Fruit fly (Drosophila melanogaster): ENCODE measurements around the gene Alg13.
A peak's percentile ranks its signal among the peaks of the same experiment; 100 is the strongest.

Gene Alg13

DNA sequence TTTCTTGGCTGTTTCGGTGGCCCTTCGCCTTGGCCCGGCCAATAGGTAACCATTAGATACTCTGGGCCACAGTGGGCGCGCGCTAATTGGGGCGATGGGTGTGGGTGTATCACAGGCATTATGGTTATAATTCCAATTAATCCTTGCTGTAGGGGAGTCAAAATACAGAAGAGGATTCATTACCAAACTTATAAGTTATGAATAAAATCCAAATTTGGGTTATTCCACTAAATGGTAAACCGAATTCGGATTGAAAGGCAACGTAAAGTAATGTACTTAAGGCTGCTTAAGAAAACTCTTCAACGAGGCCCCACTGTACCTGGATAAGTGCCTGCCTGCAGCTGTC, 48.7 kb downstream of the Alg13 start (continued):
- TF ChIP-seq CG14667 (GFP tag; IDR thresholded peaks at IDR 0.05) = 0 out of 2 replicates have a peak, but pooled peaks have one; percentile 25
- TF ChIP-seq Jarid2 (GFP tag; optimal IDR thresholded peaks at IDR 0.05) = peak; percentile 33
- TF ChIP-seq CG13775 (GFP tag; optimal IDR thresholded peaks at IDR 0.05) = no peak
- TF ChIP-seq Med (GFP tag) = peak; percentile 85
- peak; percentile 56 for TF ChIP-seq bab2 (GFP tag; optimal IDR thresholded peaks at IDR 0.05)
- peak; percentile 59; the same call in 2 of the 3 replicates for TF ChIP-seq tgo (GFP tag; IDR thresholded peaks at IDR 0.05)
- TF ChIP-seq CG1792 (GFP tag; optimal IDR thresholded peaks at IDR 0.05) = no peak
- no peak for TF ChIP-seq gsb-n (tag; optimal IDR thresholded peaks at IDR 0.05)
- TF ChIP-seq Elba2 (GFP tag; optimal IDR thresholded peaks at IDR 0.05) = no peak
- TF ChIP-seq unpg (GFP tag; optimal IDR thresholded peaks at IDR 0.05) = no peak
- no peak for TF ChIP-seq dm (GFP tag; optimal IDR thresholded peaks at IDR 0.05)
- TF ChIP-seq kni (GFP tag; optimal IDR thresholded peaks at IDR 0.05) = no peak
- peak; percentile 30 for TF ChIP-seq CG8924 (tag; optimal IDR thresholded peaks at IDR 0.05)
- no peak for TF ChIP-seq CG7556 (GFP tag; optimal IDR thresholded peaks at IDR 0.05)
- TF ChIP-seq CG1647 (GFP tag; optimal IDR thresholded peaks at IDR 0.05) = no peak
- no peak for TF ChIP-seq NK7.1 (GFP tag; optimal IDR thresholded peaks at IDR 0.05)
- TF ChIP-seq Sry-δ (GFP tag; optimal IDR thresholded peaks at IDR 0.05) = no peak
- TF ChIP-seq CG17361 (GFP tag; IDR thresholded peaks at IDR 0.05) = peak; percentile 52; the same call in 1 of the 3 replicates
- peak; percentile 55 for TF ChIP-seq Asciz (GFP tag; optimal IDR thresholded peaks at IDR 0.05)
- TF ChIP-seq CG4282 (GFP tag; optimal IDR thresholded peaks at IDR 0.05) = no peak
- TF ChIP-seq CG7271 (tag; optimal IDR thresholded peaks at IDR 0.05) = no peak
- TF ChIP-seq CG6175 (GFP tag; IDR thresholded peaks at IDR 0.05) = no peak
- TF ChIP-seq Chrac-16 (GFP tag; optimal IDR thresholded peaks at IDR 0.05) = no peak
- no peak for TF ChIP-seq CG3407 (GFP tag; optimal IDR thresholded peaks at IDR 0.05)
- peak; percentile 26; the same call in 1 of the 2 replicates for TF ChIP-seq CG11085 (GFP tag; IDR thresholded peaks at IDR 0.05)
- TF ChIP-seq CG34224 (GFP tag; IDR thresholded peaks at IDR 0.05; ENCODE audit: partially characterized antibody) = no peak
- TF ChIP-seq ase (GFP tag; IDR thresholded peaks at IDR 0.05) = no peak
- no peak for TF ChIP-seq tll (GFP tag; optimal IDR thresholded peaks at IDR 0.05)
- no peak for TF ChIP-seq Dfd (GFP tag; optimal IDR thresholded peaks at IDR 0.05)
- no peak for TF ChIP-seq Oli (tag; optimal IDR thresholded peaks at IDR 0.05)
- TF ChIP-seq CG8290 (GFP tag; optimal IDR thresholded peaks at IDR 0.05) = no peak
- TF ChIP-seq CG8290 (tag; optimal IDR thresholded peaks at IDR 0.05) = no peak
- no peak for TF ChIP-seq tio (GFP tag; optimal IDR thresholded peaks at IDR 0.05)
- peak; percentile 4 for TF ChIP-seq repo (GFP tag; optimal IDR thresholded peaks at IDR 0.05)
- no peak for TF ChIP-seq nom (GFP tag; optimal IDR thresholded peaks at IDR 0.05)
- TF ChIP-seq Nf-YA (GFP tag; IDR thresholded peaks at IDR 0.05) = no peak
- TF ChIP-seq sd (tag; optimal IDR thresholded peaks at IDR 0.05) = no peak
- TF ChIP-seq CG8388 (GFP tag; optimal IDR thresholded peaks at IDR 0.05) = no peak
- peak; percentile 39; the same call in 1 of the 2 replicates for TF ChIP-seq CG31441 (GFP tag; IDR thresholded peaks at IDR 0.05)
- TF ChIP-seq slou (GFP tag; optimal IDR thresholded peaks at IDR 0.05) = no peak
- peak; percentile 39 for TF ChIP-seq eyg (GFP tag; optimal IDR thresholded peaks at IDR 0.05)
- TF ChIP-seq CG3995 (GFP tag; optimal IDR thresholded peaks at IDR 0.05) = no peak
- no peak for TF ChIP-seq CG33213 (GFP tag; optimal IDR thresholded peaks at IDR 0.05)
- no peak for TF ChIP-seq pzg (GFP tag; optimal IDR thresholded peaks at IDR 0.05)
- no peak for TF ChIP-seq az2 (GFP tag; optimal IDR thresholded peaks at IDR 0.05)
- no peak for TF ChIP-seq zf30C (GFP tag; optimal IDR thresholded peaks at IDR 0.05)
- peak; percentile 69 for TF ChIP-seq Ptx1 (GFP tag; IDR thresholded peaks at IDR 0.05)
- peak; percentile 13 for TF ChIP-seq CG34376 (GFP tag; optimal IDR thresholded peaks at IDR 0.05)
- no peak for TF ChIP-seq CG13624 (GFP tag; optimal IDR thresholded peaks at IDR 0.05)
- no peak for TF ChIP-seq tup (GFP tag; optimal IDR thresholded peaks at IDR 0.05)
- TF ChIP-seq org-1 (GFP tag; optimal IDR thresholded peaks at IDR 0.05) = peak; percentile 1
- TF ChIP-seq CG17912 (GFP tag; optimal IDR thresholded peaks at IDR 0.05) = no peak
